Worm (Caenorhabditis elegans) whole organism, L4/young adult: Measurements from ENCODE around the gene Y113G7B.27.

Source experiments
- W03F9.2 ChIP-seq: fragments of 150-350 bp; optimal IDR thresholded peaks from 2 replicates; lab custom pipeline; 2014; ENCODE audit warnings: missing biosample characterization, missing genetic modification characterization
- dao-5 ChIP-seq: sonication (generic microtip); optimal IDR thresholded peaks from 2 replicates; lab custom pipeline; 2016; ENCODE audit warnings: missing genotype, missing genetic modification characterization, moderate library complexity, missing compliant biosample characterization
- him-1 ChIP-seq: sonication (generic microtip); optimal IDR thresholded peaks from 2 replicates; lab custom pipeline; 2016; ENCODE audit warnings: missing genotype, missing genetic modification reagents, missing genetic modification characterization, missing compliant biosample characterization

ce11 chrV:20237429-20237828 is 44.8 kb downstream of the Y113G7B.27 start, which contains the start of gene sld-5:
- TF ChIP-seq him-1 (tag; lab: Kevin White, UChicago), result no peak
- no peak for TF ChIP-seq W03F9.2 (tag; lab: Kevin White, UChicago)
- no peak for TF ChIP-seq dao-5 (tag; lab: Kevin White, UChicago)
